Worm (Caenorhabditis elegans) whole organism, young adult: ENCODE measurements around the gene Y110A2AL.5.

Experiments
- B0035.1 ChIP-seq: sonication (generic microtip); optimal IDR thresholded peaks from 2 replicates; lab custom pipeline; 2016; ENCODE audit warnings: missing genetic modification characterization, mild to moderate bottlenecking, missing compliant biosample characterization, missing genotype, missing genetic modification reagents
- nfya-1 ChIP-seq: sonication (generic microtip); optimal IDR thresholded peaks from 2 replicates; lab custom pipeline; 2017; ENCODE audit warnings: antibody characterized with exemption, missing compliant biosample characterization, missing genetic modification characterization, borderline replicate concordance; ENCODE audit not compliant: insufficient read depth
- tbx-9 ChIP-seq: sonication (generic microtip); optimal IDR thresholded peaks from 2 replicates; lab custom pipeline; 2016; ENCODE audit warnings: borderline replicate concordance, missing genetic modification characterization, inconsistent platforms, missing compliant biosample characterization
- unc-62 ChIP-seq: fragments of 150-350 bp; optimal IDR thresholded peaks from 2 replicates; lab custom pipeline; 2014; ENCODE audit warnings: missing biosample characterization, missing genetic modification reagents, missing genetic modification characterization

ce11 chrII:2894295-2894694 lies 30.0 kb downstream of the Y110A2AL.5 start, which contains the start of gene sqv-2:
- TF ChIP-seq tbx-9 (tag; lab: Kevin White, UChicago), result no peak
- TF ChIP-seq B0035.1 (tag; lab: Kevin White, UChicago), result no peak
- no peak for TF ChIP-seq nfya-1 (tag; lab: Kevin White, UChicago)
- TF ChIP-seq unc-62 (GFP tag; lab: Kevin White, UChicago), result no peak
